Worm (Caenorhabditis elegans) whole organism, L2 larva: ENCODE measurements around the gene fbxa-71.

Experiments
- ama-1 ChIP-seq: fragments of 150-350 bp; optimal IDR thresholded peaks from 2 replicates; lab custom pipeline; 2018; ENCODE audit warnings: inconsistent platforms
- crh-2 ChIP-seq: sonication (generic microtip); optimal IDR thresholded peaks from 2 replicates; lab custom pipeline; 2017; ENCODE audit warnings: missing biosample characterization, missing genetic modification characterization
- elt-1 ChIP-seq: fragments of 150-350 bp; optimal IDR thresholded peaks from 2 replicates; lab custom pipeline; 2014; ENCODE audit warnings: missing biosample characterization, missing genetic modification characterization
- elt-3 ChIP-seq: sonication (generic microtip); optimal IDR thresholded peaks from 2 replicates; lab custom pipeline; 2017; ENCODE audit warnings: missing biosample characterization, missing genetic modification characterization
- fos-1 ChIP-seq: fragments of 150-350 bp; optimal IDR thresholded peaks from 2 replicates; lab custom pipeline; 2014; ENCODE audit warnings: missing biosample characterization, missing genetic modification characterization
- nhr-25 ChIP-seq: fragments of 150-350 bp; sonication (generic microtip); optimal IDR thresholded peaks from 3 replicates; lab custom pipeline; 2014; ENCODE audit warnings: missing biosample characterization, missing genetic modification characterization
- unc-39 ChIP-seq: fragments of 150-350 bp; optimal IDR thresholded peaks from 2 replicates; lab custom pipeline; 2014; ENCODE audit warnings: missing biosample characterization, missing genetic modification characterization
- zag-1 ChIP-seq: fragments of 150-350 bp; optimal IDR thresholded peaks from 2 replicates; lab custom pipeline; 2014; ENCODE audit warnings: missing biosample characterization, missing genetic modification characterization
- ztf-11 ChIP-seq: sonication (generic microtip); optimal IDR thresholded peaks from 2 replicates; lab custom pipeline; 2017; ENCODE audit warnings: missing biosample characterization, missing genetic modification characterization
- ztf-4 ChIP-seq: fragments of 150-350 bp; optimal IDR thresholded peaks from 2 replicates; lab custom pipeline; 2014; ENCODE audit warnings: missing biosample characterization, missing genetic modification characterization

DNA sequence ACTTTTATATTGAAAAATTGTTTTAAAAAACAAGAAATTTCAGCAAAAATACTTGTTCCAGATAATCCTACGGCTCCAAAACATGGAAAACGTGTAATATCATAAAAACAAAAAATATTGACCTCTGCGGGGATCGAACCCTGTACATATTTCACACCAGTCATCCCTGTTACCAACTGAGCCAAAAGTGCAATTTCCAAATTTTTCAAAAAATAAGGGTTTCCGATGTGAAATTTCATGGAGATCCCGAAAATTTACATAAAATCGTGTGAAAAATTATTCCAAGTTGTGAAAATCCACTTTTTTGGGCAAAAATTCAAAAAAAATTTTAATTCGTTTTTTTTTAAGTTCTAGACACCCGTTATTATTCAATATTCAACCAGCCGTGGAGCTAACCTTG is 48.5 kb downstream of the fbxa-71 start:
- TF ChIP-seq elt-3 (tag; lab: Kevin White, UChicago): no peak
- TF ChIP-seq ztf-4 (tag; lab: Kevin White, UChicago): no peak
- no peak for TF ChIP-seq elt-1
- TF ChIP-seq ztf-11 (tag; lab: Kevin White, UChicago): no peak
- TF ChIP-seq crh-2 (tag; lab: Kevin White, UChicago): no peak
- TF ChIP-seq ama-1: no peak
- TF ChIP-seq unc-39 (tag; lab: Kevin White, UChicago): no peak
- TF ChIP-seq nhr-25: no peak
- TF ChIP-seq zag-1: no peak
- TF ChIP-seq fos-1 (tag; lab: Kevin White, UChicago): no peak
